Fruit fly (Drosophila melanogaster) whole organism, pupa: Measurements from ENCODE around the gene NdufA3.

ENCODE experiments used
- CG10348 ChIP-seq: fragments of 200-800 bp; sonication (Bioruptor generic); IDR thresholded peaks from 2 replicates; pipeline ENCODE4 v1.3.6; 2022; ENCODE audit warnings: missing biosample characterization, missing genetic modification characterization
- CG12605 ChIP-seq: fragments of 200-800 bp; sonication (Bioruptor generic); IDR thresholded peaks from 2 replicates; pipeline ENCODE4 v1.3.6; 2022; ENCODE audit warnings: missing biosample characterization, missing genetic modification characterization
- CG13204 ChIP-seq: fragments of 200-800 bp; sonication (Bioruptor generic); optimal IDR thresholded peaks from 2 replicates; lab custom pipeline; 2018; ENCODE audit warnings: missing biosample characterization, mild to moderate bottlenecking, missing genetic modification characterization, moderate library complexity
- CG15710 ChIP-seq: fragments of 200-800 bp; sonication (Bioruptor generic); optimal IDR thresholded peaks from 2 replicates; lab custom pipeline; 2018; ENCODE audit warnings: missing biosample characterization, mild to moderate bottlenecking, missing genetic modification characterization, moderate library complexity
- CG17806 ChIP-seq: fragments of 200-800 bp; sonication (Bioruptor generic); optimal IDR thresholded peaks from 2 replicates; lab custom pipeline; 2018; ENCODE audit warnings: missing biosample characterization, mild to moderate bottlenecking, missing genetic modification characterization, moderate library complexity
- CG32121 ChIP-seq: fragments of 200-800 bp; sonication (Bioruptor generic); IDR thresholded peaks from 2 replicates; pipeline ENCODE4 v1.3.6; 2022; ENCODE audit warnings: missing biosample characterization, missing genetic modification characterization
- D1 ChIP-seq: fragments of 200-800 bp; sonication (Bioruptor generic); optimal IDR thresholded peaks from 2 replicates; lab custom pipeline; 2018; ENCODE audit warnings: missing biosample characterization, mild to moderate bottlenecking, missing genetic modification characterization, moderate library complexity
- EcR ChIP-seq: fragments of 200-800 bp; sonication (Bioruptor generic); optimal IDR thresholded peaks from 3 replicates; lab custom pipeline; 2019; ENCODE audit warnings: missing biosample characterization, missing genetic modification characterization, mild to moderate bottlenecking, moderate library complexity, missing genetic modification reagents
- Ets98B ChIP-seq: fragments of 200-800 bp; sonication (Bioruptor generic); IDR thresholded peaks from 2 replicates; pipeline ENCODE4 v1.3.6; 2022; ENCODE audit warnings: missing biosample characterization, missing genetic modification characterization
- Pif1A ChIP-seq: fragments of 200-800 bp; sonication (Bioruptor generic); optimal IDR thresholded peaks from 3 replicates; lab custom pipeline; 2016; ENCODE audit warnings: missing biosample characterization, missing genetic modification characterization
- Pif1B ChIP-seq: fragments of 200-800 bp; sonication (Bioruptor generic); optimal IDR thresholded peaks from 3 replicates; lab custom pipeline; 2016; ENCODE audit warnings: missing biosample characterization, missing genetic modification characterization
- fd96Ca ChIP-seq: fragments of 200-800 bp; sonication (Bioruptor generic); IDR thresholded peaks from 3 replicates; pipeline ENCODE4 v1.3.6; 2022; ENCODE audit warnings: missing biosample characterization, missing genetic modification characterization
- gl ChIP-seq: fragments of 200-800 bp; sonication (Bioruptor generic); optimal IDR thresholded peaks from 2 replicates; lab custom pipeline; 2018; ENCODE audit warnings: missing biosample characterization, mild to moderate bottlenecking, missing genetic modification characterization
- rn ChIP-seq: fragments of 200-800 bp; sonication (Bioruptor generic); IDR thresholded peaks from 2 replicates; pipeline ENCODE4 v1.3.6; 2022; ENCODE audit warnings: missing biosample characterization, missing genetic modification characterization

DNA sequence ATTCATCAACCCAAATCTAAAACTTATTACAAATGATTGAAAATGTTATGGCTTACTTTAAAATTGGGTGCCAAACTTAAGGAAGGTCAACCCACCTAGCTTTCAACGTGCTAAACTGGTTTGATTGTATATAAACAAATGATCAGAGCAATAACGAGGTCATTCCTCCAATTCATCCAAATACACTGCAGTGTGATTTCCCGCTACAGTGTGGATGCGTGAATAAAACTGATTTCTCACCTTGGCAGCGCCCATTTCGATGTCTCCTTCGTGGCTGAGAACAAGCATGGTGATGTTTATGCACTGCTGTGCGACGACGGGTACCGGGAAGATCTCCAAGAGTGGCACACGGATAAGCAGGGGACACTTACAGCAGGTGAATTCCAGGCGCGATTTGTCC lies 35.5 kb upstream of the NdufA3 start:
- TF ChIP-seq gl (no peak), CG12605 (no peak), CG17806 (no peak), rn (GFP tag; lab: Robert Waterston, UW) (no peak), Pif1B (GFP tag; lab: Kevin White, UChicago) (no peak), Pif1A (GFP tag; lab: Kevin White, UChicago) (no peak), CG32121 (GFP tag; lab: Robert Waterston, UW) (no peak), fd96Ca (no peak), CG15710 (no peak), D1 (tag; lab: Kevin White, UChicago) (no peak), CG10348 (GFP tag; lab: Robert Waterston, UW) (no peak), CG13204 (no peak), Ets98B (GFP tag; lab: Robert Waterston, UW) (no peak), EcR (GFP tag; lab: Kevin White, UChicago) (no peak)
